Fruit fly (Drosophila melanogaster) whole organism, prepupa: ENCODE data around the gene AnxB9.

Experiments used
- CG15336 ChIP-seq: fragments of 200-800 bp; sonication (Bioruptor generic); IDR thresholded peaks from 2 replicates; pipeline ENCODE4 v1.3.6; 2022; ENCODE audit warnings: missing biosample characterization, missing genetic modification characterization
- CG16779 ChIP-seq: fragments of 200-800 bp; sonication (Bioruptor generic); optimal IDR thresholded peaks from 3 replicates; lab custom pipeline; 2017; ENCODE audit warnings: missing biosample characterization, mild to moderate bottlenecking, missing genetic modification characterization
- dac ChIP-seq: fragments of 200-800 bp; sonication (Bioruptor generic); optimal IDR thresholded peaks from 2 replicates; lab custom pipeline; 2017; ENCODE audit warnings: missing biosample characterization, mild to moderate bottlenecking, missing genetic modification characterization
- lz ChIP-seq: fragments of 200-800 bp; sonication (Bioruptor generic); optimal IDR thresholded peaks from 3 replicates; lab custom pipeline; 2016; ENCODE audit warnings: missing biosample characterization, missing genetic modification characterization
- pdm3 ChIP-seq: fragments of 200-800 bp; sonication (Bioruptor generic); optimal IDR thresholded peaks from 3 replicates; lab custom pipeline; 2016; ENCODE audit warnings: missing biosample characterization, missing genetic modification characterization
- vri ChIP-seq: fragments of 200-800 bp; sonication (Bioruptor generic); optimal IDR thresholded peaks from 3 replicates; lab custom pipeline; 2016; ENCODE audit warnings: missing biosample characterization, mild to moderate bottlenecking, missing genetic modification characterization

dm6 chr3R:21109712-21110111, 44.7 kb downstream of the AnxB9 start:
- TF ChIP-seq CG16779 (tag; lab: Kevin White, UChicago): no peak
- TF ChIP-seq lz: no peak
- TF ChIP-seq pdm3 (GFP tag; lab: Kevin White, UChicago): no peak
- no peak for TF ChIP-seq dac (GFP tag; lab: Kevin White, UChicago)
- TF ChIP-seq vri (GFP tag; lab: Kevin White, UChicago): no peak
- TF ChIP-seq CG15336 (GFP tag; lab: Robert Waterston, UW): no peak
